Fruit fly (Drosophila melanogaster) whole organism, embryonic: ENCODE measurements around the gene Elo68alpha.
A peak's percentile ranks its signal among the peaks of the same experiment; 100 is the strongest.

Experiments
- C15 ChIP-seq: fragments of 200-800 bp; sonication (Bioruptor generic); IDR thresholded peaks from 3 replicates; pipeline ENCODE4 v1.3.6; 2022; ENCODE audit warnings: missing biosample characterization, missing genetic modification characterization
- CG11247 ChIP-seq: fragments of 200-800 bp; sonication (Bioruptor generic); IDR thresholded peaks from 2 replicates; pipeline ENCODE4 v1.3.6; 2022; ENCODE audit warnings: missing biosample characterization, missing genetic modification characterization
- CG11723 ChIP-seq: fragments of 200-800 bp; sonication (Bioruptor generic); optimal IDR thresholded peaks from 2 replicates; lab custom pipeline; 2017; ENCODE audit warnings: missing biosample characterization, mild to moderate bottlenecking, missing genetic modification characterization
- CG12104 ChIP-seq: fragments of 200-800 bp; sonication (Bioruptor generic); optimal IDR thresholded peaks from 3 replicates; lab custom pipeline; 2016; ENCODE audit warnings: missing biosample characterization, missing genetic modification characterization
- CG12942 ChIP-seq: fragments of 200-800 bp; sonication (Bioruptor generic); optimal IDR thresholded peaks from 3 replicates; lab custom pipeline; 2016; ENCODE audit warnings: missing biosample characterization, missing genetic modification characterization
- CG13287 ChIP-seq: fragments of 200-800 bp; sonication (Bioruptor generic); IDR thresholded peaks from 2 replicates; pipeline ENCODE4 v1.3.6; 2022; ENCODE audit warnings: missing biosample characterization, missing genetic modification characterization; ENCODE audit not compliant: partially characterized antibody
- CG13775 ChIP-seq: fragments of 200-800 bp; sonication (Bioruptor generic); optimal IDR thresholded peaks from 3 replicates; lab custom pipeline; 2017; ENCODE audit warnings: missing biosample characterization, mild to moderate bottlenecking, missing genetic modification characterization
- CG13894 ChIP-seq: fragments of 200-800 bp; sonication (Bioruptor generic); optimal IDR thresholded peaks from 3 replicates; lab custom pipeline; 2018; ENCODE audit warnings: missing biosample characterization, mild to moderate bottlenecking, missing genetic modification characterization, moderate library complexity
- CG14014 ChIP-seq: fragments of 200-800 bp; sonication (Bioruptor generic); IDR thresholded peaks from 2 replicates; pipeline ENCODE4 v1.3.6; 2022; ENCODE audit warnings: missing biosample characterization, missing genetic modification characterization
- CG18011 ChIP-seq: fragments of 200-800 bp; sonication (Bioruptor generic); optimal IDR thresholded peaks from 2 replicates; lab custom pipeline; 2017; ENCODE audit warnings: missing biosample characterization, missing genetic modification characterization, mild to moderate bottlenecking, moderate library complexity, missing genotype
- CG2678 ChIP-seq: fragments of 200-800 bp; sonication (Bioruptor generic); optimal IDR thresholded peaks from 3 replicates; lab custom pipeline; 2019; ENCODE audit warnings: missing biosample characterization, mild to moderate bottlenecking, missing genetic modification characterization, moderate library complexity
- CG2889 ChIP-seq: fragments of 200-800 bp; sonication (Bioruptor generic); IDR thresholded peaks from 3 replicates; pipeline ENCODE4 v1.3.6; 2022; ENCODE audit warnings: missing biosample characterization, missing genetic modification characterization
- CG4854 ChIP-seq: fragments of 200-800 bp; sonication (Bioruptor generic); optimal IDR thresholded peaks from 2 replicates; lab custom pipeline; 2016; ENCODE audit warnings: missing biosample characterization, missing genetic modification characterization, inconsistent platforms
- CG7357 ChIP-seq: fragments of 200-800 bp; sonication (Bioruptor generic); IDR thresholded peaks from 3 replicates; pipeline ENCODE4 v1.3.6; 2022; ENCODE audit warnings: missing biosample characterization, missing genetic modification characterization
- CG7372 ChIP-seq: fragments of 200-800 bp; sonication (Bioruptor generic); IDR thresholded peaks from 2 replicates; pipeline ENCODE4 v1.3.6; 2022; ENCODE audit warnings: missing biosample characterization, missing genetic modification characterization
- CG7556 ChIP-seq: fragments of 200-800 bp; sonication (Bioruptor generic); optimal IDR thresholded peaks from 2 replicates; lab custom pipeline; 2017; ENCODE audit warnings: missing biosample characterization, mild to moderate bottlenecking, missing genetic modification characterization
- CG7928 ChIP-seq: fragments of 200-800 bp; sonication (Bioruptor generic); optimal IDR thresholded peaks from 2 replicates; lab custom pipeline; 2017; ENCODE audit warnings: missing biosample characterization, mild to moderate bottlenecking, missing genetic modification characterization
- CoRest ChIP-seq: fragments of 200-800 bp; sonication (Bioruptor generic); optimal IDR thresholded peaks from 3 replicates; lab custom pipeline; 2018; ENCODE audit warnings: missing biosample characterization, mild to moderate bottlenecking, missing genetic modification characterization, moderate library complexity
- D ChIP-seq, 2 experiments: fragments of 200-800 bp in 1 of 2; fragments of >200 bp in 1 of 2; sonication (Bioruptor generic) in 1 of 2; optimal IDR thresholded peaks; 2 replicates in 1 of 2; 3 replicates in 1 of 2; lab custom pipeline; 2017; ENCODE audit warnings: mild to moderate bottlenecking in 1 of 2, missing biosample characterization in 1 of 2, missing genetic modification characterization in 1 of 2, missing genetic modification reagents in 1 of 2
- Dek ChIP-seq: fragments of 200-800 bp; sonication (Bioruptor generic); optimal IDR thresholded peaks from 3 replicates; lab custom pipeline; 2019; ENCODE audit warnings: missing biosample characterization, mild to moderate bottlenecking, missing genetic modification characterization, moderate library complexity
- E2f2 ChIP-seq: fragments of 200-800 bp; sonication (Bioruptor generic); IDR thresholded peaks from 2 replicates; pipeline ENCODE4 v1.3.6; 2022; ENCODE audit warnings: missing biosample characterization, missing genetic modification characterization
- Fer3 ChIP-seq: fragments of 200-800 bp; sonication (Bioruptor generic); optimal IDR thresholded peaks from 2 replicates; lab custom pipeline; 2018; ENCODE audit warnings: missing biosample characterization, mild to moderate bottlenecking, missing genetic modification characterization, moderate library complexity
- H2.0 ChIP-seq: fragments of 200-800 bp; sonication (Bioruptor generic); IDR thresholded peaks from 2 replicates; pipeline ENCODE4 v1.3.6; 2022; ENCODE audit warnings: missing biosample characterization, missing genetic modification characterization
- Hand ChIP-seq: fragments of 200-800 bp; sonication (Bioruptor generic); optimal IDR thresholded peaks from 2 replicates; lab custom pipeline; 2017; ENCODE audit warnings: mild to moderate bottlenecking, missing biosample characterization, missing genetic modification reagents, missing genetic modification characterization
- Hey ChIP-seq: fragments of 200-800 bp; sonication (Bioruptor generic); optimal IDR thresholded peaks from 3 replicates; lab custom pipeline; 2018; ENCODE audit warnings: missing biosample characterization, mild to moderate bottlenecking, missing genetic modification characterization
- Jarid2 ChIP-seq: fragments of 200-800 bp; sonication (Bioruptor generic); optimal IDR thresholded peaks from 3 replicates; lab custom pipeline; 2017; ENCODE audit warnings: mild to moderate bottlenecking, missing biosample characterization, missing genetic modification reagents, missing genetic modification characterization
- Max ChIP-seq: fragments of 200-800 bp; sonication (Bioruptor generic); optimal IDR thresholded peaks from 2 replicates; lab custom pipeline; 2016; ENCODE audit warnings: missing biosample characterization, mild to moderate bottlenecking, missing genetic modification characterization
- bbx ChIP-seq: fragments of 200-800 bp; sonication (Bioruptor generic); IDR thresholded peaks from 2 replicates; pipeline ENCODE4 v1.3.6; 2022; ENCODE audit warnings: missing biosample characterization, missing genetic modification characterization; ENCODE audit not compliant: partially characterized antibody
- bcd ChIP-seq: fragments of 200-800 bp; sonication (Bioruptor generic); optimal IDR thresholded peaks from 2 replicates; lab custom pipeline; 2017; ENCODE audit warnings: missing biosample characterization, mild to moderate bottlenecking, missing genetic modification characterization
- caup ChIP-seq: fragments of 200-800 bp; sonication (Bioruptor generic); optimal IDR thresholded peaks from 3 replicates; lab custom pipeline; 2017; ENCODE audit warnings: missing biosample characterization, mild to moderate bottlenecking, missing genetic modification characterization, moderate library complexity; ENCODE audit not compliant: severe bottlenecking
- chm ChIP-seq: fragments of 200-800 bp; sonication (Bioruptor generic); IDR thresholded peaks from 2 replicates; pipeline ENCODE4 v1.3.6; 2022; ENCODE audit warnings: missing biosample characterization, missing genetic modification characterization
- danr ChIP-seq: fragments of 200-800 bp; sonication (Bioruptor generic); IDR thresholded peaks from 2 replicates; pipeline ENCODE4 v1.3.6; 2022; ENCODE audit warnings: missing biosample characterization, missing genetic modification characterization
- dm ChIP-seq: fragments of 200-800 bp; sonication (Bioruptor generic); optimal IDR thresholded peaks from 3 replicates; lab custom pipeline; 2016; ENCODE audit warnings: missing biosample characterization, missing genetic modification characterization
- gt ChIP-seq: fragments of 200-800 bp; sonication (Bioruptor generic); IDR thresholded peaks from 2 replicates; pipeline ENCODE4 v1.3.6; 2022; ENCODE audit warnings: missing biosample characterization, missing genetic modification characterization
- ind ChIP-seq: fragments of 200-800 bp; sonication (Bioruptor generic); optimal IDR thresholded peaks from 3 replicates; lab custom pipeline; 2016; ENCODE audit warnings: missing biosample characterization, missing genetic modification characterization
- inv ChIP-seq: fragments of 200-800 bp; sonication (Bioruptor generic); IDR thresholded peaks from 2 replicates; pipeline ENCODE4 v1.3.6; 2022; ENCODE audit warnings: missing biosample characterization, missing genetic modification characterization; ENCODE audit not compliant: partially characterized antibody
- kni ChIP-seq: fragments of 200-800 bp; sonication (Bioruptor generic); optimal IDR thresholded peaks from 3 replicates; lab custom pipeline; 2017; ENCODE audit warnings: mild to moderate bottlenecking, missing biosample characterization, missing genetic modification reagents, missing genetic modification characterization
- mirr ChIP-seq: fragments of 200-800 bp; sonication (Bioruptor generic); optimal IDR thresholded peaks from 3 replicates; lab custom pipeline; 2018; ENCODE audit warnings: missing biosample characterization, mild to moderate bottlenecking, missing genetic modification characterization
- pzg ChIP-seq: fragments of 200-800 bp; sonication (Bioruptor generic); optimal IDR thresholded peaks from 3 replicates; lab custom pipeline; 2018; ENCODE audit warnings: missing biosample characterization, mild to moderate bottlenecking, missing genetic modification characterization, moderate library complexity
- ranshi ChIP-seq: fragments of 200-800 bp; sonication (Bioruptor generic); IDR thresholded peaks from 2 replicates; pipeline ENCODE4 v1.3.6; 2022; ENCODE audit warnings: missing biosample characterization, missing genetic modification characterization
- repo ChIP-seq: fragments of 200-800 bp; sonication (Bioruptor generic); optimal IDR thresholded peaks from 2 replicates; lab custom pipeline; 2016; ENCODE audit warnings: missing biosample characterization, missing genetic modification characterization
- ro ChIP-seq: fragments of 200-800 bp; sonication (Bioruptor generic); IDR thresholded peaks from 2 replicates; pipeline ENCODE4 v1.3.6; 2022; ENCODE audit warnings: missing biosample characterization, missing genetic modification characterization
- shn ChIP-seq: fragments of 200-800 bp; sonication (Bioruptor generic); optimal IDR thresholded peaks from 3 replicates; lab custom pipeline; 2016; ENCODE audit warnings: missing biosample characterization, missing genetic modification characterization
- sob ChIP-seq: fragments of 200-800 bp; sonication (Bioruptor generic); IDR thresholded peaks from 2 replicates; pipeline ENCODE4 v1.3.6; 2022; ENCODE audit warnings: missing biosample characterization, missing genetic modification characterization
- stwl ChIP-seq: fragments of 200-800 bp; sonication (Bioruptor generic); optimal IDR thresholded peaks from 3 replicates; lab custom pipeline; 2018; ENCODE audit warnings: missing biosample characterization, mild to moderate bottlenecking, missing genetic modification characterization, moderate library complexity
- sug ChIP-seq: fragments of 200-800 bp; optimal IDR thresholded peaks from 2 replicates; lab custom pipeline; 2019; ENCODE audit warnings: missing biosample characterization, mild to moderate bottlenecking, missing genetic modification characterization, moderate library complexity
- tgo ChIP-seq: fragments of 200-800 bp; sonication (Bioruptor generic); IDR thresholded peaks from 3 replicates; pipeline ENCODE4 v1.3.6; 2022; ENCODE audit warnings: missing biosample characterization, missing genetic modification characterization
- tio ChIP-seq: fragments of 200-800 bp; sonication (Bioruptor generic); optimal IDR thresholded peaks from 2 replicates; lab custom pipeline; 2017; ENCODE audit warnings: missing biosample characterization, missing genetic modification characterization, inconsistent platforms
- tna ChIP-seq: fragments of 200-800 bp; sonication (Bioruptor generic); IDR thresholded peaks from 2 replicates; pipeline ENCODE4 v1.3.6; 2022; ENCODE audit warnings: missing biosample characterization, missing genetic modification characterization; ENCODE audit not compliant: partially characterized antibody
- vfl ChIP-seq: fragments of 200-800 bp; sonication (Bioruptor generic); optimal IDR thresholded peaks from 2 replicates; lab custom pipeline; 2016; ENCODE audit warnings: missing biosample characterization, missing genetic modification characterization

Elo68alpha gene

DNA sequence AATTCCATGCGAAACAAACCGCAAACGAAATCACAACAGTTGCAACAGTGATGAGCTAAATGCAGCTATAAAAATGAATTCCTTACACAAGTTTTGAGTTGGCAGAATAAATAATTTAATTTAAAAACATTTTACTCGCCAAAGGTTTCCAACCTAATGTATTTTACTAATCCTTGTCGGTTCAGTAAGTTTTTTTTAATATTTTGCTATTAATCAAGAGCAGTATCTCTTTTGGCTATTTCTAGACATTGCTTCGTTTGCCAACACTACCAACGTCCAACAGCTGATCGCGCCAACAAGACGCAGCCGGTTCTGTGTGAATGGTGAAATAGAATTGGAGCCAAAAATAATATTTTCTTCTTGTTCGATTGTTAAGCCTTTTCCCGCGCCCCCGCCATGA, 38.1 kb downstream of the Elo68alpha start, which contains the start of the genes CG32075, CG45101 and SuUR (continued):
- TF ChIP-seq CG14014 (GFP tag; lab: Robert Waterston, UW) = peak; percentile 87
- TF ChIP-seq ranshi (GFP tag; lab: Robert Waterston, UW) = peak; percentile 86
- peak; percentile 34 for TF ChIP-seq Hey (tag; lab: Kevin White, UChicago)
- peak; percentile 78 for TF ChIP-seq E2f2 (GFP tag; lab: Robert Waterston, UW)
- TF ChIP-seq CG11247 (GFP tag; lab: Robert Waterston, UW) = peak; percentile 84
- peak; percentile 92 for TF ChIP-seq shn (GFP tag; lab: Kevin White, UChicago)
- TF ChIP-seq bcd (GFP tag; lab: Kevin White, UChicago) = peak; percentile 81
- peak; percentile 90 for TF ChIP-seq chm (GFP tag; lab: Robert Waterston, UW)
- TF ChIP-seq dm (GFP tag; lab: Kevin White, UChicago) = peak; percentile 84
- peak; percentile 94 for TF ChIP-seq CG12942 (GFP tag; lab: Kevin White, UChicago)
- TF ChIP-seq kni (GFP tag; lab: Kevin White, UChicago) = no peak
- TF ChIP-seq danr (GFP tag; lab: Robert Waterston, UW) = 0 out of 2 replicates have a peak, but pooled peaks have one; percentile 33
- peak; percentile 83 for TF ChIP-seq repo (GFP tag; lab: Kevin White, UChicago)
- TF ChIP-seq CG7556 (GFP tag; lab: Kevin White, UChicago) = peak; percentile 78
- peak; percentile 67 for TF ChIP-seq CG11723
- TF ChIP-seq ro (GFP tag; lab: Robert Waterston, UW) = peak; percentile 76
- TF ChIP-seq Fer3 (tag; lab: Kevin White, UChicago) = peak; percentile 74
- TF ChIP-seq CG13894 (tag; lab: Kevin White, UChicago) = no peak
- peak; percentile 85 for TF ChIP-seq tio (GFP tag; lab: Kevin White, UChicago)
- TF ChIP-seq sob (GFP tag; lab: Robert Waterston, UW) = peak; percentile 88
- peak; percentile 41 for TF ChIP-seq CG7928
- TF ChIP-seq tna (GFP tag; lab: Robert Waterston, UW) = no peak
- peak; percentile 88 for TF ChIP-seq sug (tag; lab: Kevin White, UChicago)
- peak; percentile 93 for TF ChIP-seq CG13775 (GFP tag; lab: Kevin White, UChicago)
- TF ChIP-seq CG7357 (GFP tag; lab: Robert Waterston, UW) = peak; percentile 64; the same call in 1 of the 3 replicates
- TF ChIP-seq Max (GFP tag; lab: Kevin White, UChicago) = peak; percentile 93
- TF ChIP-seq Dek = peak; percentile 78
- TF ChIP-seq CG2678 = peak; percentile 87
- no peak for TF ChIP-seq D (optimal IDR thresholded peaks at IDR 0.05; lab: Kevin White, UChicago)
- TF ChIP-seq D (GFP tag; optimal IDR thresholded peaks at IDR 0.05; lab: Kevin White, UChicago) = peak; percentile 26
- peak; percentile 84 for TF ChIP-seq CG4854 (GFP tag; lab: Kevin White, UChicago)
- peak; percentile 94 for TF ChIP-seq tgo
- peak; percentile 86 for TF ChIP-seq C15 (GFP tag; lab: Robert Waterston, UW)
- no peak for TF ChIP-seq Hand (GFP tag; lab: Kevin White, UChicago)
- TF ChIP-seq Jarid2 (GFP tag; lab: Kevin White, UChicago) = peak; percentile 12
- TF ChIP-seq inv (GFP tag; lab: Robert Waterston, UW) = no peak
- peak; percentile 86 for TF ChIP-seq vfl (GFP tag; lab: Kevin White, UChicago)
- peak; percentile 61 for TF ChIP-seq stwl (tag; lab: Kevin White, UChicago)
- peak; percentile 73 for TF ChIP-seq CG12104 (GFP tag; lab: Kevin White, UChicago)
- TF ChIP-seq CG7372 (GFP tag; lab: Robert Waterston, UW) = peak; percentile 80
- TF ChIP-seq H2.0 (GFP tag; lab: Robert Waterston, UW) = peak; percentile 90
- TF ChIP-seq CG18011 (GFP tag; lab: Kevin White, UChicago) = peak; percentile 82
- peak; percentile 89 for TF ChIP-seq CoRest (tag; lab: Kevin White, UChicago)
- peak; percentile 89 for TF ChIP-seq ind (GFP tag; lab: Kevin White, UChicago)
- TF ChIP-seq CG2889 = peak; percentile 83
- peak; percentile 49 for TF ChIP-seq CG13287
- peak; percentile 5 for TF ChIP-seq mirr (GFP tag; lab: Kevin White, UChicago)
- TF ChIP-seq pzg (GFP tag; lab: Kevin White, UChicago) = peak; percentile 75
- TF ChIP-seq bbx = no peak
- peak; percentile 75; the same call in 1 of the 2 replicates for TF ChIP-seq gt (GFP tag; lab: Robert Waterston, UW)
- TF ChIP-seq caup = peak; percentile 86
